Fruit fly (Drosophila melanogaster) Kc167 (cell line): ENCODE data around the gene Hsp60A.
"Not testable (repeated sequence)": the region's sequence is repeated elsewhere in the genome, so short reads cannot be mapped to it uniquely, and the experiment has no call there.

ENCODE experiments used
- Myc ChIP-seq: fragments of >200 bp; optimal IDR thresholded peaks from 2 replicates; lab custom pipeline; 2017; ENCODE audit warnings: missing external identifiers
- Sin3A ChIP-seq: fragments of >200 bp; optimal IDR thresholded peaks from 2 replicates; lab custom pipeline; 2018; ENCODE audit warnings: missing external identifiers
- h ChIP-seq: fragments of >200 bp; optimal IDR thresholded peaks from 3 replicates; lab custom pipeline; 2018; ENCODE audit warnings: missing external identifiers
- insv ChIP-seq: fragments of >200 bp; optimal IDR thresholded peaks from 3 replicates; lab custom pipeline; 2018; ENCODE audit warnings: missing external identifiers
- psq ChIP-seq: fragments of >200 bp; optimal IDR thresholded peaks from 2 replicates; lab custom pipeline; 2017; ENCODE audit warnings: missing external identifiers
- ttk ChIP-seq: sonication (Bioruptor generic); optimal IDR thresholded peaks from 2 replicates; lab custom pipeline; 2017; ENCODE audit warnings: missing external identifiers

The Hsp60A gene

dm6 chrX:11095276-11095675 lies 13.0 kb upstream of the Hsp60A start:
- TF ChIP-seq psq (no peak), ttk (no peak), h (lab: Kevin White, UChicago) (no peak), Sin3A (no peak)

- not testable (repeated sequence) for TF ChIP-seq Myc, insv, h (lab: Kevin White, UChicago)
Measured at dm6 chrX:11095973-11096372, 12.3 kb upstream of the Hsp60A start, which contains the start of gene CG42249. TSS of gene CG42249 (plus strand) at chrX:11096273.

dm6 chrX:11108845-11109450 lies 666 bp downstream of the Hsp60A start:
- TF ChIP-seq Myc (lab: Kevin White, UChicago) (no peak), Sin3A (no peak), h (lab: Kevin White, UChicago) (no peak), ttk (no peak), psq (no peak), insv (lab: Kevin White, UChicago) (no peak)

dm6 chrX:11109670-11110069 lies 1.4 kb downstream of the Hsp60A start:
- TF ChIP-seq Sin3A (no peak), insv (lab: Kevin White, UChicago) (no peak), Myc (lab: Kevin White, UChicago) (no peak)

dm6 chrX:11123561-11123960 lies 15.3 kb downstream of the Hsp60A start:
- TF ChIP-seq Myc (lab: Kevin White, UChicago) (no peak), ttk (no peak), insv (lab: Kevin White, UChicago) (no peak), h (lab: Kevin White, UChicago) (no peak), Sin3A (no peak), psq (no peak)

- no peak for TF ChIP-seq ttk
Measured at dm6 chrX:11124126-11124748, 16.0 kb downstream of the Hsp60A start, which contains the start of gene CG11122. TSS of gene CG11122 (minus strand) at chrX:11124726.

dm6 chrX:11124749-11125508 lies 16.6 kb downstream of the Hsp60A start, which contains the start of gene Rpt3:
TSS of gene Rpt3 (plus strand) at chrX:11125101.
- TF ChIP-seq ttk (no peak), psq (no peak), Sin3A (no peak), Myc (lab: Kevin White, UChicago) (no peak), insv (lab: Kevin White, UChicago) (no peak), h (lab: Kevin White, UChicago) (no peak)

- TF ChIP-seq Sin3A (no peak), ttk (no peak), psq (no peak), h (lab: Kevin White, UChicago) (no peak), insv (lab: Kevin White, UChicago) (no peak), Myc (lab: Kevin White, UChicago) (no peak)
Measured at dm6 chrX:11128828-11129227, 20.5 kb downstream of the Hsp60A start, which contains the start of gene SrpRalpha. TSS of gene SrpRalpha (minus strand) at chrX:11129087.

dm6 chrX:11132312-11132711 lies 24.0 kb downstream of the Hsp60A start, which contains the start of gene CG44385:
TSS of gene CG44385 (minus strand) at chrX:11132412.
- TF ChIP-seq Myc (lab: Kevin White, UChicago) (no peak), ttk (no peak), insv (lab: Kevin White, UChicago) (no peak), Sin3A (no peak), psq (no peak), h (lab: Kevin White, UChicago) (no peak)

- no peak for TF ChIP-seq Myc (lab: Kevin White, UChicago)
- TF ChIP-seq Sin3A: no peak
- no peak for TF ChIP-seq psq
- TF ChIP-seq ttk: no peak
- TF ChIP-seq insv (lab: Kevin White, UChicago): no peak
- no peak for TF ChIP-seq h (lab: Kevin White, UChicago)
Measured at dm6 chrX:11135840-11136586, 27.7 kb downstream of the Hsp60A start.

dm6 chrX:11136587-11137512 lies 28.6 kb downstream of the Hsp60A start, which contains the start of gene Klp10A:
TSS of gene Klp10A (minus strand) at chrX:11137118.
- TF ChIP-seq Sin3A: no peak
- TF ChIP-seq h (lab: Kevin White, UChicago): no peak
- no peak for TF ChIP-seq ttk
